Worm (Caenorhabditis elegans) whole organism, young adult: ENCODE results near the gene B0464.6.

ENCODE experiments used
- B0019.2 ChIP-seq: fragments of 200-800 bp; sonication (Bioruptor generic); conservative IDR thresholded peaks from 2 replicates; pipeline ENCODE4 v1.3.6; 2022; ENCODE audit warnings: missing genetic modification reagents, missing genetic modification characterization, missing compliant biosample characterization
- B0261.1 ChIP-seq: sonication (generic microtip); optimal IDR thresholded peaks from 2 replicates; lab custom pipeline; 2016; ENCODE audit warnings: mild to moderate bottlenecking, missing genetic modification characterization, moderate library complexity, missing compliant biosample characterization
- C17E4.6 ChIP-seq: fragments of 200-800 bp; sonication (Bioruptor generic); IDR thresholded peaks from 2 replicates; pipeline ENCODE4 v1.3.6; 2022; ENCODE audit warnings: missing genetic modification reagents, missing genetic modification characterization, missing compliant biosample characterization
- D2030.7 ChIP-seq: fragments of 200-800 bp; sonication (Bioruptor generic); IDR thresholded peaks from 2 replicates; pipeline ENCODE4 v1.3.6; 2022; ENCODE audit warnings: missing genetic modification reagents, missing genetic modification characterization, missing compliant biosample characterization
- F33H1.4 ChIP-seq: fragments of 200-800 bp; sonication (Bioruptor generic); IDR thresholded peaks from 2 replicates; pipeline ENCODE4 v1.3.6; 2022; ENCODE audit warnings: missing genetic modification reagents, missing genetic modification characterization, missing compliant biosample characterization
- F39B2.1 ChIP-seq: fragments of 200-800 bp; sonication (Bioruptor generic); IDR thresholded peaks from 2 replicates; pipeline ENCODE4 v1.3.6; 2022; ENCODE audit warnings: missing genetic modification reagents, missing genetic modification characterization, missing compliant biosample characterization
- F52B5.7 ChIP-seq: sonication (generic microtip); optimal IDR thresholded peaks from 2 replicates; lab custom pipeline; 2016; ENCODE audit warnings: mild to moderate bottlenecking, missing genetic modification characterization, missing compliant biosample characterization
- F57A8.1 ChIP-seq: fragments of 200-800 bp; sonication (Bioruptor generic); optimal IDR thresholded peaks from 2 replicates; lab custom pipeline; 2018; ENCODE audit warnings: mild to moderate bottlenecking, missing genetic modification characterization, moderate library complexity, missing compliant biosample characterization
- T07F8.4 ChIP-seq: sonication (generic microtip); optimal IDR thresholded peaks from 2 replicates; lab custom pipeline; 2016; ENCODE audit warnings: mild to moderate bottlenecking, missing genetic modification characterization, moderate library complexity, missing compliant biosample characterization
- T26A5.8 ChIP-seq: sonication (generic microtip); optimal IDR thresholded peaks from 2 replicates; lab custom pipeline; 2016; ENCODE audit warnings: missing genetic modification characterization, missing compliant biosample characterization
- Y53G8AR.9 ChIP-seq: fragments of 200-800 bp; sonication (Bioruptor generic); conservative IDR thresholded peaks from 2 replicates; pipeline ENCODE4 v1.3.6; 2022; ENCODE audit warnings: missing genetic modification reagents, missing genetic modification characterization, missing compliant biosample characterization
- Y67H2A.10 ChIP-seq: fragments of 200-800 bp; sonication (Bioruptor generic); conservative IDR thresholded peaks from 2 replicates; pipeline ENCODE4 v1.3.6; 2022; ENCODE audit warnings: missing genetic modification reagents, missing genetic modification characterization, missing compliant biosample characterization
- Y95B8A.8 ChIP-seq: fragments of 200-800 bp; sonication (Bioruptor generic); IDR thresholded peaks from 2 replicates; pipeline ENCODE4 v1.3.6; 2022; ENCODE audit warnings: missing genetic modification reagents, missing genetic modification characterization, missing compliant biosample characterization
- aptf-2 ChIP-seq: fragments of 200-800 bp; sonication (Bioruptor generic); conservative IDR thresholded peaks from 2 replicates; pipeline ENCODE4 v1.3.6; 2022; ENCODE audit warnings: missing genetic modification reagents, missing genetic modification characterization, missing compliant biosample characterization
- atf-7 ChIP-seq: sonication (generic microtip); optimal IDR thresholded peaks from 2 replicates; lab custom pipeline; 2017; ENCODE audit warnings: mild to moderate bottlenecking, missing genetic modification characterization, missing compliant biosample characterization
- bed-1 ChIP-seq: fragments of 200-800 bp; sonication (Bioruptor generic); IDR thresholded peaks from 2 replicates; pipeline ENCODE4 v1.3.6; 2022; ENCODE audit warnings: missing genetic modification reagents, missing genetic modification characterization, missing compliant biosample characterization
- bed-2 ChIP-seq: fragments of 200-800 bp; sonication (Bioruptor generic); IDR thresholded peaks from 2 replicates; pipeline ENCODE4 v1.3.6; 2022; ENCODE audit warnings: missing genetic modification reagents, missing genetic modification characterization, missing compliant biosample characterization
- ccch-3 ChIP-seq: fragments of 200-800 bp; sonication (Bioruptor generic); optimal IDR thresholded peaks from 2 replicates; lab custom pipeline; 2018; ENCODE audit warnings: mild to moderate bottlenecking, missing genetic modification characterization, missing compliant biosample characterization
- cebp-2 ChIP-seq: fragments of 200-800 bp; sonication (Bioruptor generic); IDR thresholded peaks from 2 replicates; pipeline ENCODE4 v1.3.6; 2022; ENCODE audit warnings: missing genetic modification characterization, missing compliant biosample characterization
- ceh-100 ChIP-seq: fragments of 200-800 bp; sonication (Bioruptor generic); IDR thresholded peaks from 2 replicates; pipeline ENCODE4 v1.3.6; 2022; ENCODE audit warnings: missing genetic modification reagents, missing genetic modification characterization, missing compliant biosample characterization
- ceh-91 ChIP-seq: fragments of 200-800 bp; sonication (Bioruptor generic); IDR thresholded peaks from 2 replicates; pipeline ENCODE4 v1.3.6; 2022; ENCODE audit warnings: missing genetic modification reagents, missing genetic modification characterization, missing compliant biosample characterization
- dpff-1 ChIP-seq: sonication (generic microtip); optimal IDR thresholded peaks from 2 replicates; lab custom pipeline; 2017; ENCODE audit warnings: mild to moderate bottlenecking, missing genetic modification characterization, missing compliant biosample characterization
- efl-1 ChIP-seq: fragments of 150-350 bp; optimal IDR thresholded peaks from 2 replicates; lab custom pipeline; 2014; ENCODE audit warnings: missing biosample characterization, missing genetic modification reagents, missing genetic modification characterization
- egrh-3 ChIP-seq: fragments of 200-800 bp; sonication (Bioruptor generic); IDR thresholded peaks from 2 replicates; pipeline ENCODE4 v1.3.6; 2022; ENCODE audit warnings: missing genetic modification reagents, missing genetic modification characterization, missing compliant biosample characterization
- ekl-4 ChIP-seq: fragments of 200-800 bp; sonication (Bioruptor generic); IDR thresholded peaks from 2 replicates; pipeline ENCODE4 v1.3.6; 2022; ENCODE audit warnings: missing genetic modification reagents, missing genetic modification characterization, missing compliant biosample characterization
- hlh-26 ChIP-seq: fragments of 200-800 bp; sonication (Bioruptor generic); conservative IDR thresholded peaks from 2 replicates; pipeline ENCODE4 v1.3.6; 2022; ENCODE audit warnings: missing genetic modification reagents, missing genetic modification characterization, missing compliant biosample characterization
- hmg-1.2 ChIP-seq: fragments of 200-800 bp; sonication (Bioruptor generic); IDR thresholded peaks from 2 replicates; pipeline ENCODE4 v1.3.6; 2022; ENCODE audit warnings: missing genetic modification reagents, missing genetic modification characterization, missing compliant biosample characterization
- hrde-1 ChIP-seq: sonication (generic microtip); optimal IDR thresholded peaks from 2 replicates; lab custom pipeline; 2016; ENCODE audit warnings: missing genetic modification characterization, mild to moderate bottlenecking, missing compliant biosample characterization, moderate library complexity, missing genotype, missing genetic modification reagents, borderline replicate concordance
- hsf-1 ChIP-seq: fragments of 200-800 bp; sonication (Bioruptor generic); IDR thresholded peaks from 2 replicates; pipeline ENCODE4 v1.3.6; 2022; ENCODE audit warnings: missing genetic modification reagents, missing genetic modification characterization, missing compliant biosample characterization
- lsl-1 ChIP-seq: fragments of 200-800 bp; sonication (Bioruptor generic); optimal IDR thresholded peaks from 2 replicates; lab custom pipeline; 2018; ENCODE audit warnings: mild to moderate bottlenecking, missing genetic modification characterization, moderate library complexity, missing compliant biosample characterization
- lsy-27 ChIP-seq: sonication (generic microtip); optimal IDR thresholded peaks from 2 replicates; lab custom pipeline; 2017; ENCODE audit warnings: missing genetic modification characterization, mild to moderate bottlenecking, missing compliant biosample characterization, antibody characterized with exemption, missing genotype, borderline replicate concordance; ENCODE audit not compliant: insufficient read depth
- madf-6 ChIP-seq: fragments of 200-800 bp; sonication (Bioruptor generic); IDR thresholded peaks from 2 replicates; pipeline ENCODE4 v1.3.6; 2022; ENCODE audit warnings: missing genetic modification reagents, missing genetic modification characterization, missing compliant biosample characterization
- nhr-120 ChIP-seq: fragments of 200-800 bp; sonication (Bioruptor generic); IDR thresholded peaks from 2 replicates; pipeline ENCODE4 v1.3.6; 2022; ENCODE audit warnings: missing genetic modification characterization, missing compliant biosample characterization
- rec-8 ChIP-seq, 2 experiments: sonication (generic microtip); optimal IDR thresholded peaks; 2 replicates each; lab custom pipeline; 2016; ENCODE audit warnings: mild to moderate bottlenecking in 2 of 2, missing genetic modification characterization in 2 of 2, missing genetic modification reagents in 2 of 2, missing genotype in 2 of 2, missing biosample characterization in 1 of 2, missing compliant biosample characterization in 1 of 2, moderate library complexity in 1 of 2
- rpc-1 ChIP-seq, 2 experiments: fragments of 150-350 bp in 1 of 2; sonication (generic microtip) in 1 of 2; optimal IDR thresholded peaks; 2 replicates each; lab custom pipeline; 2014 to 2018; ENCODE audit warnings: missing biosample characterization in 1 of 2, missing genetic modification characterization in 1 of 2, missing genetic modification reagents in 1 of 2, missing genotype in 1 of 2
- sptf-2 ChIP-seq: fragments of 200-800 bp; sonication (Bioruptor generic); optimal IDR thresholded peaks from 2 replicates; lab custom pipeline; 2018; ENCODE audit warnings: mild to moderate bottlenecking, missing genetic modification characterization, missing compliant biosample characterization
- tbp1 ChIP-seq: fragments of 200-800 bp; sonication (Bioruptor generic); optimal IDR thresholded peaks from 2 replicates; lab custom pipeline; 2018; ENCODE audit warnings: mild to moderate bottlenecking, missing genetic modification characterization, missing compliant biosample characterization
- xnd-1 ChIP-seq: sonication (generic microtip); optimal IDR thresholded peaks from 2 replicates; lab custom pipeline; 2016; ENCODE audit warnings: missing genotype, missing genetic modification reagents, missing genetic modification characterization, missing compliant biosample characterization
- ztf-18 ChIP-seq: sonication (generic microtip); optimal IDR thresholded peaks from 2 replicates; lab custom pipeline; 2016; ENCODE audit warnings: missing genotype, mild to moderate bottlenecking, missing genetic modification characterization, missing compliant biosample characterization
- ztf-3 ChIP-seq: fragments of 200-800 bp; sonication (Bioruptor generic); optimal IDR thresholded peaks from 2 replicates; lab custom pipeline; 2018; ENCODE audit warnings: mild to moderate bottlenecking, missing genetic modification characterization, missing compliant biosample characterization

B0464.6 gene

DNA sequence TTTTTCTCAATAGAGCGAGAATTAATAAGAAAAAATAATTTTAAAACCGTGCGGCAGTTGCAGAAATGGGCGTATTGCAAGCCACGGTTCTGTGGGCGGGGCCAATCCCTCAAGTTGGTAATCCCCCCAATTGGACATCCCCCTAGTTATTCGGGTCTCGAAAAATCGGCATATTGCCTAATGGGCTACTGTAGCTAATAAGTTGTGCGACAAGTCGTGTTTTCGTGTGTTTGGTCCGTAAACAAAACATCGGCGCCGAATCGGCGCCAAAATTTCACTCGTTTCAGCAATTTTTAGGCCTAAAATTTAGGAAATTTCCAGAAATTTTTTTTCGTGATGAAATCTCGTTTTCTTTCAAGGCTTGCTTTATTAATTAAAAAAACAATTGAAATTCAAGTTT is 38.6 kb upstream of the B0464.6 start (continued):
- TF ChIP-seq ztf-3 (GFP tag; lab: Kevin White, UChicago) (no peak), F57A8.1 (GFP tag; lab: Kevin White, UChicago) (no peak), dpff-1 (tag; lab: Kevin White, UChicago) (no peak), D2030.7 (GFP tag; lab: Robert Waterston, UW) (peak; percentile 89), nhr-120 (GFP tag; lab: Robert Waterston, UW) (no peak), sptf-2 (GFP tag; lab: Kevin White, UChicago) (no peak), B0019.2 (GFP tag; lab: Robert Waterston, UW) (0 out of 2 replicates have a peak, but pooled peaks have one; percentile 46), Y53G8AR.9 (GFP tag; lab: Robert Waterston, UW) (no peak; the same call in 1 of the 2 replicates), madf-6 (GFP tag; lab: Robert Waterston, UW) (peak; percentile 95), hmg-1.2 (GFP tag; lab: Robert Waterston, UW) (peak; percentile 33), lsy-27 (tag; lab: Kevin White, UChicago) (no peak), cebp-2 (no peak), ztf-18 (tag; lab: Kevin White, UChicago) (peak; percentile 22), Y95B8A.8 (GFP tag; lab: Robert Waterston, UW) (no peak), tbp1 (GFP tag; lab: Kevin White, UChicago) (no peak), bed-1 (GFP tag; lab: Robert Waterston, UW) (no peak), Y67H2A.10 (GFP tag; lab: Robert Waterston, UW) (peak; percentile 38; the same call in 1 of the 2 replicates), F39B2.1 (GFP tag; lab: Robert Waterston, UW) (no peak), hsf-1 (GFP tag; lab: Robert Waterston, UW) (peak; percentile 91), aptf-2 (GFP tag; lab: Robert Waterston, UW) (no peak), hlh-26 (GFP tag; lab: Robert Waterston, UW) (no peak), ccch-3 (GFP tag; lab: Kevin White, UChicago) (no peak), T26A5.8 (tag; lab: Kevin White, UChicago) (no peak), C17E4.6 (GFP tag; lab: Robert Waterston, UW) (peak; percentile 29; the same call in 1 of the 2 replicates), xnd-1 (tag; lab: Kevin White, UChicago) (peak; percentile 89), egrh-3 (no peak), atf-7 (tag; lab: Kevin White, UChicago) (no peak), T07F8.4 (tag; lab: Kevin White, UChicago) (no peak), F52B5.7 (tag; lab: Kevin White, UChicago) (no peak), B0261.1 (tag; lab: Kevin White, UChicago) (no peak), efl-1 (GFP tag; lab: Kevin White, UChicago) (peak; percentile 82), ekl-4 (GFP tag; lab: Robert Waterston, UW) (0 out of 2 replicates have a peak, but pooled peaks have one; percentile 20), rec-8 (tag; optimal IDR thresholded peaks at IDR 0.05; lab: Kevin White, UChicago) (no peak), ceh-100 (peak; percentile 79), ceh-91 (peak; percentile 91), bed-2 (no peak), rpc-1 (optimal IDR thresholded peaks at IDR 0.05; lab: Kevin White, UChicago) (no peak), rpc-1 (tag; optimal IDR thresholded peaks at IDR 0.05; lab: Kevin White, UChicago) (no peak), hrde-1 (no peak), F33H1.4 (GFP tag; lab: Robert Waterston, UW) (peak; percentile 71), lsl-1 (GFP tag; lab: Kevin White, UChicago) (peak; percentile 89)
